Worm (Caenorhabditis elegans) whole organism, L4 larva: ENCODE measurements around the gene rnf-121.

Experiments used
- F10B5.3 ChIP-seq: sonication (generic microtip); optimal IDR thresholded peaks from 2 replicates; lab custom pipeline; 2016; ENCODE audit warnings: mild to moderate bottlenecking, missing genetic modification characterization, missing compliant biosample characterization
- ZK546.5 ChIP-seq, 2 experiments: sonication (generic microtip); optimal IDR thresholded peaks; 2 replicates each; lab custom pipeline; 2017; ENCODE audit warnings: missing biosample characterization in 2 of 2, missing genetic modification characterization in 2 of 2
- ceh-28 ChIP-seq: fragments of 150-350 bp; optimal IDR thresholded peaks from 2 replicates; lab custom pipeline; 2014; ENCODE audit warnings: missing biosample characterization, missing genetic modification reagents, missing genetic modification characterization
- ces-1 ChIP-seq: fragments of 150-350 bp; sonication (generic microtip); optimal IDR thresholded peaks from 4 replicates; lab custom pipeline; 2014; ENCODE audit warnings: missing biosample characterization, missing genetic modification reagents, missing genetic modification characterization
- cey-2 ChIP-seq: sonication (generic microtip); optimal IDR thresholded peaks from 3 replicates; lab custom pipeline; 2017; ENCODE audit warnings: missing genetic modification characterization, mild to moderate bottlenecking, missing compliant biosample characterization, antibody characterized with exemption, borderline replicate concordance; ENCODE audit not compliant: insufficient read depth
- daf-8 ChIP-seq: fragments of 200-800 bp; sonication (Bioruptor generic); IDR thresholded peaks from 2 replicates; pipeline ENCODE4 v1.3.6; 2022; ENCODE audit warnings: missing genetic modification characterization, missing compliant biosample characterization
- dmd-8 ChIP-seq: fragments of 200-800 bp; sonication (Bioruptor generic); IDR thresholded peaks from 2 replicates; pipeline ENCODE4 v1.3.6; 2022; ENCODE audit warnings: missing genetic modification characterization, missing compliant biosample characterization
- dpl-1 ChIP-seq: fragments of 150-350 bp; optimal IDR thresholded peaks from 2 replicates; lab custom pipeline; 2014; ENCODE audit warnings: missing biosample characterization, missing genetic modification reagents, missing genetic modification characterization
- egl-27 ChIP-seq: sonication (generic microtip); optimal IDR thresholded peaks from 3 replicates; lab custom pipeline; 2017; ENCODE audit warnings: missing biosample characterization, missing genetic modification reagents, missing genetic modification characterization
- lin-13 ChIP-seq: fragments of 150-350 bp; optimal IDR thresholded peaks from 2 replicates; lab custom pipeline; 2014; ENCODE audit warnings: missing biosample characterization, missing genetic modification reagents, missing genetic modification characterization
- lin-39 ChIP-seq: fragments of 150-350 bp; optimal IDR thresholded peaks from 2 replicates; lab custom pipeline; 2014; ENCODE audit warnings: missing biosample characterization, missing genetic modification reagents, missing genetic modification characterization
- nhr-10 ChIP-seq: fragments of 150-350 bp; optimal IDR thresholded peaks from 2 replicates; lab custom pipeline; 2014; ENCODE audit warnings: missing biosample characterization, missing genetic modification characterization
- pha-4 ChIP-seq, 2 experiments: fragments of 150-350 bp in 1 of 2; fragments of 200-800 bp in 1 of 2; sonication (Bioruptor generic) in 1 of 2; IDR thresholded peaks in 1 of 2; optimal IDR thresholded peaks in 1 of 2; 2 replicates each; pipeline versions ENCODE4 v1.3.6 to Lab custom; 2014 to 2022; ENCODE audit warnings: missing genetic modification characterization in 2 of 2, missing genetic modification reagents in 2 of 2, missing biosample characterization in 1 of 2, missing compliant biosample characterization in 1 of 2
- unc-130 ChIP-seq: sonication (generic microtip); optimal IDR thresholded peaks from 2 replicates; lab custom pipeline; 2016; ENCODE audit warnings: missing genetic modification reagents, missing genetic modification characterization, missing compliant biosample characterization

DNA sequence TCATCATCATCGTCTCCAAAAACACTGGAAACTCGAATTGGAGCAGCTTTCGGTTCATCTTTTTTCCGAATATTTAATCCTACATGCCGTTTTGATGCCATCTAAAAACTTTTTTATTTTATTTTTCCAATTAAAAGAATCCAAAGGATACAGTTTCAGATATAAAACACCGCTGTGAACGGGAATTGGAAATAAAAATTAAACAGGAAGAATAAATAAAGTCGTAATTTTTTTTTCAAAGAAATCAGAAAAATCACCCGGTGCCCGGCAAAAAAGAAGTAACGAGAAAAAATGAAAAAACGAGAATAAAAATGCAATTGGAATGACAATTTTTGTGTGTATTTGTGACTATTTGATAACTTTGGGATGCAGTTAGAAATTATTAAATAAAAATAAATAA lies 2.1 kb downstream of the rnf-121 start, which contains the start of gene ccdc-55:
- TF ChIP-seq cey-2 (tag; lab: Kevin White, UChicago) (no peak), daf-8 (GFP tag; lab: Robert Waterston, UW) (no peak), dpl-1 (GFP tag; lab: Kevin White, UChicago) (no peak), egl-27 (no peak), nhr-10 (tag; lab: Kevin White, UChicago) (no peak), unc-130 (no peak), F10B5.3 (tag; lab: Kevin White, UChicago) (no peak), ceh-28 (tag; lab: Kevin White, UChicago) (no peak), ces-1 (no peak), ZK546.5 (tag; optimal IDR thresholded peaks at IDR 0.05; lab: Kevin White, UChicago) (no peak), lin-13 (GFP tag; lab: Kevin White, UChicago) (no peak), lin-39 (tag; lab: Kevin White, UChicago) (no peak), dmd-8 (GFP tag; lab: Robert Waterston, UW) (no peak), pha-4 (GFP tag; IDR thresholded peaks at IDR 0.05; lab: Robert Waterston, UW) (no peak), pha-4 (tag; optimal IDR thresholded peaks at IDR 0.05; lab: Kevin White, UChicago) (no peak)
